Worm (Caenorhabditis elegans) whole organism, L1 larva: ENCODE results near the gene F56D2.8.

ENCODE experiments used
- C34B4.2 ChIP-seq: sonication (generic microtip); optimal IDR thresholded peaks from 2 replicates; lab custom pipeline; 2017; ENCODE audit warnings: mild to moderate bottlenecking, missing genetic modification characterization, missing compliant biosample characterization
- F16B12.6 ChIP-seq: fragments of 150-350 bp; optimal IDR thresholded peaks from 2 replicates; lab custom pipeline; 2014; ENCODE audit warnings: missing biosample characterization, missing genetic modification characterization
- Y116A8C.19 ChIP-seq: sonication (generic microtip); optimal IDR thresholded peaks from 2 replicates; lab custom pipeline; 2016; ENCODE audit warnings: missing compliant biosample characterization, missing genetic modification characterization, borderline replicate concordance
- alr-1 ChIP-seq: fragments of 200-800 bp; sonication (Bioruptor generic); optimal IDR thresholded peaks from 2 replicates; lab custom pipeline; 2018; ENCODE audit warnings: borderline replicate concordance, mild to moderate bottlenecking, missing genetic modification characterization, missing compliant biosample characterization
- aly-2 ChIP-seq: fragments of 150-350 bp; optimal IDR thresholded peaks from 2 replicates; lab custom pipeline; 2014; ENCODE audit warnings: missing biosample characterization, missing genetic modification characterization
- ama-1 ChIP-seq: fragments of 150-350 bp; optimal IDR thresholded peaks from 2 replicates; lab custom pipeline; 2014
- blmp-1 ChIP-seq: fragments of 150-350 bp; optimal IDR thresholded peaks from 2 replicates; lab custom pipeline; 2014; ENCODE audit warnings: missing biosample characterization, missing genetic modification characterization
- ceh-63 ChIP-seq: fragments of 200-800 bp; sonication (Bioruptor generic); optimal IDR thresholded peaks from 2 replicates; lab custom pipeline; 2018; ENCODE audit warnings: mild to moderate bottlenecking, missing genetic modification characterization, missing compliant biosample characterization
- ceh-82 ChIP-seq, 3 experiments: fragments of 150-350 bp in 1 of 3; sonication (generic microtip) in 2 of 3; optimal IDR thresholded peaks; 2 replicates each; lab custom pipeline; 2014 to 2017; ENCODE audit warnings: missing biosample characterization in 3 of 3, missing genetic modification characterization in 3 of 3
- efl-1 ChIP-seq, 4 experiments: fragments of 150-350 bp; optimal IDR thresholded peaks in 3 of 4; peaks in 1 of 4; 1 replicate in 1 of 4; 2 replicates in 3 of 4; lab custom pipeline; 2014; ENCODE audit warnings: missing biosample characterization in 2 of 4, missing genetic modification characterization in 2 of 4, missing genetic modification reagents in 2 of 4
- egl-13 ChIP-seq: sonication (generic microtip); optimal IDR thresholded peaks from 2 replicates; lab custom pipeline; 2016; ENCODE audit warnings: missing genotype, missing genetic modification reagents, missing genetic modification characterization, missing compliant biosample characterization
- elt-2 ChIP-seq: sonication (generic microtip); optimal IDR thresholded peaks from 2 replicates; lab custom pipeline; 2016; ENCODE audit warnings: missing genetic modification characterization, mild to moderate bottlenecking, inconsistent platforms, missing compliant biosample characterization, missing genetic modification reagents
- ets-5 ChIP-seq: fragments of 200-800 bp; sonication (Bioruptor generic); IDR thresholded peaks from 2 replicates; pipeline ENCODE4 v1.3.6; 2022; ENCODE audit warnings: missing genetic modification characterization, missing compliant biosample characterization
- fkh-10 ChIP-seq: sonication (generic microtip); optimal IDR thresholded peaks from 2 replicates; lab custom pipeline; 2017; ENCODE audit warnings: missing biosample characterization, missing genetic modification reagents, missing genetic modification characterization
- hlh-17 ChIP-seq: fragments of 200-800 bp; sonication (Bioruptor generic); optimal IDR thresholded peaks from 2 replicates; lab custom pipeline; 2018; ENCODE audit warnings: missing genetic modification characterization, mild to moderate bottlenecking, missing compliant biosample characterization, moderate library complexity, borderline replicate concordance
- hlh-4 ChIP-seq: sonication (generic microtip); optimal IDR thresholded peaks from 2 replicates; lab custom pipeline; 2016; ENCODE audit warnings: mild to moderate bottlenecking, missing genetic modification characterization, missing compliant biosample characterization
- hpl-2 ChIP-seq: fragments of 150-350 bp; optimal IDR thresholded peaks from 2 replicates; lab custom pipeline; 2014; ENCODE audit warnings: missing biosample characterization, missing genetic modification reagents, missing genetic modification characterization
- irx-1 ChIP-seq: sonication (generic microtip); optimal IDR thresholded peaks from 2 replicates; lab custom pipeline; 2016; ENCODE audit warnings: missing genetic modification characterization, missing compliant biosample characterization
- jun-1 ChIP-seq: fragments of 150-350 bp; optimal IDR thresholded peaks from 2 replicates; lab custom pipeline; 2014; ENCODE audit warnings: missing biosample characterization, missing genetic modification reagents, missing genetic modification characterization
- lin-13 ChIP-seq: fragments of 150-350 bp; optimal IDR thresholded peaks from 2 replicates; lab custom pipeline; 2014; ENCODE audit warnings: missing biosample characterization, missing genetic modification reagents, missing genetic modification characterization
- lin-14 ChIP-seq: fragments of 200-800 bp; sonication (Bioruptor generic); optimal IDR thresholded peaks from 2 replicates; lab custom pipeline; 2018; ENCODE audit warnings: mild to moderate bottlenecking, missing genetic modification characterization, moderate library complexity, missing compliant biosample characterization
- lin-35 ChIP-seq, 2 experiments: fragments of 150-350 bp; optimal IDR thresholded peaks; 2 replicates each; lab custom pipeline; 2014; ENCODE audit warnings: missing biosample characterization in 2 of 2, missing genetic modification characterization in 2 of 2, missing genetic modification reagents in 2 of 2
- lin-39 ChIP-seq: fragments of 150-350 bp; optimal IDR thresholded peaks from 2 replicates; lab custom pipeline; 2014; ENCODE audit warnings: missing biosample characterization, missing genetic modification reagents, missing genetic modification characterization
- lir-3 ChIP-seq: sonication (generic microtip); optimal IDR thresholded peaks from 2 replicates; lab custom pipeline; 2016; ENCODE audit warnings: mild to moderate bottlenecking, missing genetic modification characterization, moderate library complexity, missing compliant biosample characterization; ENCODE audit not compliant: poor library complexity
- lsy-2 ChIP-seq, 2 experiments: fragments of 150-350 bp; optimal IDR thresholded peaks; 2 replicates each; lab custom pipeline; 2014; ENCODE audit warnings: missing biosample characterization in 2 of 2, missing genetic modification characterization in 2 of 2
- mab-9 ChIP-seq: fragments of 200-800 bp; sonication (Bioruptor generic); IDR thresholded peaks from 2 replicates; pipeline ENCODE4 v1.3.6; 2022; ENCODE audit warnings: missing genetic modification reagents, missing genetic modification characterization, missing compliant biosample characterization
- mdl-1 ChIP-seq, 2 experiments: fragments of 150-350 bp; optimal IDR thresholded peaks; 2 replicates each; lab custom pipeline; 2014 to 2017; ENCODE audit warnings: missing biosample characterization in 2 of 2, missing genetic modification characterization in 2 of 2, inconsistent platforms in 1 of 2
- mep-1 ChIP-seq: fragments of 150-350 bp; optimal IDR thresholded peaks from 2 replicates; lab custom pipeline; 2014; ENCODE audit warnings: missing biosample characterization, missing genetic modification characterization
- nhr-11 ChIP-seq: fragments of 150-350 bp; optimal IDR thresholded peaks from 2 replicates; lab custom pipeline; 2014; ENCODE audit warnings: missing biosample characterization, missing genetic modification characterization
- nhr-12 ChIP-seq: sonication (generic microtip); optimal IDR thresholded peaks from 2 replicates; lab custom pipeline; 2017; ENCODE audit warnings: missing biosample characterization, missing genetic modification characterization
- nhr-19 ChIP-seq: fragments of 200-800 bp; sonication (Bioruptor generic); conservative IDR thresholded peaks from 2 replicates; pipeline ENCODE4 v1.3.6; 2022; ENCODE audit warnings: missing genetic modification characterization, missing compliant biosample characterization
- nhr-20 ChIP-seq: sonication (generic microtip); optimal IDR thresholded peaks from 2 replicates; lab custom pipeline; 2016; ENCODE audit warnings: mild to moderate bottlenecking, missing genetic modification characterization, missing compliant biosample characterization
- nhr-237 ChIP-seq: fragments of 150-350 bp; optimal IDR thresholded peaks from 2 replicates; lab custom pipeline; 2014; ENCODE audit warnings: missing biosample characterization, missing genetic modification characterization
- nhr-28 ChIP-seq: fragments of 150-350 bp; optimal IDR thresholded peaks from 2 replicates; lab custom pipeline; 2014; ENCODE audit warnings: missing biosample characterization, missing genetic modification characterization
- nhr-71 ChIP-seq: sonication (generic microtip); optimal IDR thresholded peaks from 2 replicates; lab custom pipeline; 2016; ENCODE audit warnings: mild to moderate bottlenecking, missing genetic modification characterization, moderate library complexity, missing compliant biosample characterization
- nhr-76 ChIP-seq: sonication (generic microtip); optimal IDR thresholded peaks from 2 replicates; lab custom pipeline; 2017; ENCODE audit warnings: missing biosample characterization, missing genetic modification characterization
- nhr-84 ChIP-seq: sonication (generic microtip); optimal IDR thresholded peaks from 2 replicates; lab custom pipeline; 2017; ENCODE audit warnings: missing biosample characterization, missing genetic modification characterization
- nhr-85 ChIP-seq: sonication (generic microtip); peaks from one replicate; lab custom pipeline; 2016; ENCODE audit warnings: missing genetic modification characterization, inconsistent platforms, missing compliant biosample characterization
- nhr-90 ChIP-seq: sonication (generic microtip); optimal IDR thresholded peaks from 2 replicates; lab custom pipeline; 2016; ENCODE audit warnings: mild to moderate bottlenecking, missing genetic modification characterization, missing compliant biosample characterization; ENCODE audit not compliant: poor library complexity
- rnt-1 ChIP-seq: sonication (generic microtip); optimal IDR thresholded peaks from 2 replicates; lab custom pipeline; 2016; ENCODE audit warnings: mild to moderate bottlenecking, missing genetic modification characterization, moderate library complexity, missing compliant biosample characterization
- skn-1 ChIP-seq: fragments of 150-350 bp; optimal IDR thresholded peaks from 2 replicates; lab custom pipeline; 2014; ENCODE audit warnings: missing biosample characterization, missing genetic modification characterization
- snpc-4 ChIP-seq: fragments of 150-350 bp; optimal IDR thresholded peaks from 2 replicates; lab custom pipeline; 2014; ENCODE audit warnings: missing biosample characterization, missing genetic modification characterization
- snu-23 ChIP-seq: sonication (generic microtip); optimal IDR thresholded peaks from 2 replicates; lab custom pipeline; 2016; ENCODE audit warnings: missing genetic modification characterization, missing compliant biosample characterization
- swsn-7 ChIP-seq: sonication (generic microtip); optimal IDR thresholded peaks from 2 replicates; lab custom pipeline; 2016; ENCODE audit warnings: missing genetic modification characterization, missing compliant biosample characterization
- tbx-2 ChIP-seq: sonication (generic microtip); optimal IDR thresholded peaks from 2 replicates; lab custom pipeline; 2016; ENCODE audit warnings: missing genetic modification characterization, missing compliant biosample characterization
- tlp-1 ChIP-seq: fragments of 150-350 bp; optimal IDR thresholded peaks from 2 replicates; lab custom pipeline; 2014; ENCODE audit warnings: missing biosample characterization, missing genetic modification characterization
- zag-1 ChIP-seq: fragments of 150-350 bp; optimal IDR thresholded peaks from 2 replicates; lab custom pipeline; 2014; ENCODE audit warnings: missing biosample characterization, missing genetic modification characterization
- zip-4 ChIP-seq: fragments of 200-800 bp; sonication (Bioruptor generic); optimal IDR thresholded peaks from 2 replicates; lab custom pipeline; 2018; ENCODE audit warnings: mild to moderate bottlenecking, missing genetic modification characterization, moderate library complexity, missing compliant biosample characterization
- ztf-11 ChIP-seq, 2 experiments: sonication (generic microtip); optimal IDR thresholded peaks; 2 replicates each; lab custom pipeline; 2016 to 2017; ENCODE audit warnings: missing genetic modification characterization in 2 of 2, missing biosample characterization in 1 of 2, missing compliant biosample characterization in 1 of 2
- ztf-4 ChIP-seq: fragments of 150-350 bp; optimal IDR thresholded peaks from 2 replicates; lab custom pipeline; 2014; ENCODE audit warnings: missing biosample characterization, missing genetic modification characterization

The F56D2.8 gene

ce11 chrIII:5554884-5555500, 27.7 kb downstream of the F56D2.8 start, which contains the start of the genes nmad-1 and hach-1 (continued):
- TF ChIP-seq lin-13 (GFP tag; lab: Kevin White, UChicago) (peak; percentile 38), blmp-1 (tag; lab: Kevin White, UChicago) (peak; percentile 43), nhr-28 (no peak), nhr-85 (tag; lab: Kevin White, UChicago) (peak; percentile 89), Y116A8C.19 (tag; lab: Kevin White, UChicago) (no peak), irx-1 (tag; lab: Kevin White, UChicago) (peak; percentile 56), zip-4 (GFP tag; lab: Kevin White, UChicago) (peak; percentile 58)
- TF ChIP-seq, all 84 proteins: peak for 46

DNA sequence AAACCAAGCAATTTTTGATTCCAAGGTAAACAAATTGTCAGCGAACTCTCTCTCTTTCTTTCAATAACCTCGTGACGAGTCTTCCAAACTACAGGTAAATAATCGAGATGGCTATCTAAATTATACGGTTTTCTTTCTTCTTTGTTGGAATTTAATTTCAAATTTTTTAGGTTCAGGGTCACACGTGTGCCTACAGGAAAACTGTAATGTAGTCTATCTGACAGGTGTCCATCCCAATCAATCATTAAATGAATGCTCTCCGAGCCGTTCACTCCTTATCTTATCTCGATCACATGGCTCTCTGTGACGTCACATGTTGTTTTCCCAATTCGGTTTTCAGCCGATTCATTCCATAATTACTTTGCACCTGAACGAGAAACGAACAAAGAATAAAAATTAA, 29.6 kb downstream of the F56D2.8 start:
- TF ChIP-seq rnt-1: no peak
- TF ChIP-seq ceh-82 (tag; optimal IDR thresholded peaks at IDR 0.05; lab: Kevin White, UChicago): no peak
- TF ChIP-seq ets-5: no peak
- peak; percentile 86 for TF ChIP-seq nhr-20 (tag; lab: Kevin White, UChicago)
- TF ChIP-seq ceh-63 (GFP tag; lab: Kevin White, UChicago): no peak
- TF ChIP-seq nhr-76 (tag; lab: Kevin White, UChicago): no peak
- TF ChIP-seq irx-1 (tag; lab: Kevin White, UChicago): no peak
- no peak for TF ChIP-seq ama-1
- no peak for TF ChIP-seq C34B4.2 (tag; lab: Kevin White, UChicago)
- TF ChIP-seq nhr-12 (tag; lab: Kevin White, UChicago): no peak
- TF ChIP-seq fkh-10 (GFP tag; lab: Kevin White, UChicago): no peak
- no peak for TF ChIP-seq blmp-1 (tag; lab: Kevin White, UChicago)
- TF ChIP-seq nhr-11: no peak
- TF ChIP-seq elt-2: peak; percentile 59
- TF ChIP-seq mab-9: no peak
- no peak for TF ChIP-seq zag-1 (tag; lab: Kevin White, UChicago)
- TF ChIP-seq hpl-2 (GFP tag; lab: Kevin White, UChicago): no peak
- TF ChIP-seq lin-39 (tag; lab: Kevin White, UChicago): no peak
- TF ChIP-seq nhr-84: no peak
- no peak for TF ChIP-seq snpc-4 (tag; lab: Kevin White, UChicago)
- peak; percentile 28; the same call in 1 of the 2 replicates for TF ChIP-seq nhr-19 (GFP tag; lab: Robert Waterston, UW)
- no peak for TF ChIP-seq tlp-1 (tag; lab: Kevin White, UChicago)
- no peak for TF ChIP-seq mep-1 (tag; lab: Kevin White, UChicago)
- TF ChIP-seq lsy-2 (tag; optimal IDR thresholded peaks at IDR 0.05; lab: Kevin White, UChicago): peak in 1 of 2 experiments; percentile 24
- peak; percentile 12 for TF ChIP-seq skn-1
- TF ChIP-seq efl-1 (optimal IDR thresholded peaks at IDR 0.05; lab: Kevin White, UChicago): no peak
- TF ChIP-seq efl-1 (GFP tag; optimal IDR thresholded peaks at IDR 0.05 in 1 of 2; lab: Kevin White, UChicago): peak in 1 of 2 experiments; percentile 84
- peak in 1 of 2 experiments; percentile 32 for TF ChIP-seq mdl-1 (tag; optimal IDR thresholded peaks at IDR 0.05; lab: Kevin White, UChicago)
- peak; percentile 52 for TF ChIP-seq lin-14
- TF ChIP-seq hlh-4 (tag; lab: Kevin White, UChicago): no peak
- no peak for TF ChIP-seq alr-1 (tag; lab: Kevin White, UChicago)
- TF ChIP-seq nhr-237 (tag; lab: Kevin White, UChicago): no peak
- TF ChIP-seq tbx-2 (tag; lab: Kevin White, UChicago): no peak
- TF ChIP-seq egl-13 (tag; lab: Kevin White, UChicago): no peak
- no peak for TF ChIP-seq swsn-7 (tag; lab: Kevin White, UChicago)
- no peak for TF ChIP-seq hlh-17 (GFP tag; lab: Kevin White, UChicago)
- no peak for TF ChIP-seq lir-3 (tag; lab: Kevin White, UChicago)
- peak; percentile 24 for TF ChIP-seq nhr-90
- TF ChIP-seq nhr-71 (tag; lab: Kevin White, UChicago): peak; percentile 41
- no peak for TF ChIP-seq ztf-11 (tag; optimal IDR thresholded peaks at IDR 0.05; lab: Kevin White, UChicago)
- peak; percentile 89 for TF ChIP-seq nhr-85 (tag; lab: Kevin White, UChicago)
- peak; percentile 28 for TF ChIP-seq snu-23 (GFP tag; lab: Kevin White, UChicago)
- no peak for TF ChIP-seq jun-1
- peak in 1 of 2 experiments; percentile 29 for TF ChIP-seq lin-35 (GFP tag; optimal IDR thresholded peaks at IDR 0.05; lab: Kevin White, UChicago)
- no peak for TF ChIP-seq F16B12.6 (tag; lab: Kevin White, UChicago)
- TF ChIP-seq ztf-4: no peak
- no peak for TF ChIP-seq aly-2 (tag; lab: Kevin White, UChicago)
